Worm (Caenorhabditis elegans) whole organism, young adult: ENCODE measurements around the gene ten-1.

ENCODE experiments used
- B0035.1 ChIP-seq: sonication (generic microtip); optimal IDR thresholded peaks from 2 replicates; lab custom pipeline; 2016; ENCODE audit warnings: missing genetic modification characterization, mild to moderate bottlenecking, missing compliant biosample characterization, missing genotype, missing genetic modification reagents
- B0336.3 ChIP-seq: fragments of 200-800 bp; sonication (Bioruptor generic); IDR thresholded peaks from 2 replicates; pipeline ENCODE4 v1.3.6; 2022; ENCODE audit warnings: missing genetic modification characterization, missing compliant biosample characterization
- D2030.7 ChIP-seq: fragments of 200-800 bp; sonication (Bioruptor generic); IDR thresholded peaks from 2 replicates; pipeline ENCODE4 v1.3.6; 2022; ENCODE audit warnings: missing genetic modification reagents, missing genetic modification characterization, missing compliant biosample characterization
- F10E7.11 ChIP-seq: sonication (generic microtip); optimal IDR thresholded peaks from 2 replicates; lab custom pipeline; 2017; ENCODE audit warnings: mild to moderate bottlenecking, missing genetic modification characterization, moderate library complexity, missing compliant biosample characterization
- F37B4.10 ChIP-seq: fragments of 200-800 bp; sonication (Bioruptor generic); IDR thresholded peaks from 2 replicates; pipeline ENCODE4 v1.3.6; 2022; ENCODE audit warnings: missing genetic modification characterization, missing compliant biosample characterization
- F55B11.4 ChIP-seq: sonication (generic microtip); optimal IDR thresholded peaks from 2 replicates; lab custom pipeline; 2016; ENCODE audit warnings: missing compliant biosample characterization, missing genetic modification characterization, borderline replicate concordance; ENCODE audit not compliant: insufficient read depth
- Y53F4B.3 ChIP-seq: fragments of 200-800 bp; sonication (Bioruptor generic); IDR thresholded peaks from 2 replicates; pipeline ENCODE4 v1.3.6; 2022; ENCODE audit warnings: missing genetic modification reagents, missing genetic modification characterization, missing compliant biosample characterization
- Y79H2A.3 ChIP-seq: fragments of 200-800 bp; sonication (Bioruptor generic); conservative IDR thresholded peaks from 2 replicates; pipeline ENCODE4 v1.3.6; 2022; ENCODE audit warnings: missing genetic modification reagents, missing genetic modification characterization, missing compliant biosample characterization
- Y95B8A.8 ChIP-seq: fragments of 200-800 bp; sonication (Bioruptor generic); IDR thresholded peaks from 2 replicates; pipeline ENCODE4 v1.3.6; 2022; ENCODE audit warnings: missing genetic modification reagents, missing genetic modification characterization, missing compliant biosample characterization
- ama-1 ChIP-seq, 3 experiments: fragments of 150-350 bp in 1 of 3; sonication (generic microtip) in 2 of 3; optimal IDR thresholded peaks; 2 replicates each; lab custom pipeline; 2014 to 2018; ENCODE audit warnings: missing biosample characterization in 2 of 3, missing genetic modification characterization in 2 of 3, missing genetic modification reagents in 2 of 3
- atf-7 ChIP-seq: sonication (generic microtip); optimal IDR thresholded peaks from 2 replicates; lab custom pipeline; 2017; ENCODE audit warnings: mild to moderate bottlenecking, missing genetic modification characterization, missing compliant biosample characterization
- athp-1 ChIP-seq: sonication (generic microtip); optimal IDR thresholded peaks from 2 replicates; lab custom pipeline; 2017; ENCODE audit warnings: mild to moderate bottlenecking, missing genetic modification characterization, missing compliant biosample characterization
- attf-5 ChIP-seq: fragments of 200-800 bp; sonication (Bioruptor generic); optimal IDR thresholded peaks from 2 replicates; lab custom pipeline; 2018; ENCODE audit warnings: mild to moderate bottlenecking, missing genetic modification characterization, missing compliant biosample characterization
- attf-6 ChIP-seq: fragments of 200-800 bp; sonication (Bioruptor generic); IDR thresholded peaks from 2 replicates; pipeline ENCODE4 v1.3.6; 2022; ENCODE audit warnings: missing genetic modification reagents, missing genetic modification characterization, missing compliant biosample characterization
- bed-1 ChIP-seq: fragments of 200-800 bp; sonication (Bioruptor generic); IDR thresholded peaks from 2 replicates; pipeline ENCODE4 v1.3.6; 2022; ENCODE audit warnings: missing genetic modification reagents, missing genetic modification characterization, missing compliant biosample characterization
- ccch-3 ChIP-seq: fragments of 200-800 bp; sonication (Bioruptor generic); optimal IDR thresholded peaks from 2 replicates; lab custom pipeline; 2018; ENCODE audit warnings: mild to moderate bottlenecking, missing genetic modification characterization, missing compliant biosample characterization
- cebp-1 ChIP-seq, 2 experiments: fragments of 200-800 bp in 1 of 2; sonication (Bioruptor generic) in 1 of 2; sonication (generic microtip) in 1 of 2; IDR thresholded peaks in 1 of 2; optimal IDR thresholded peaks in 1 of 2; 2 replicates each; pipeline versions ENCODE4 v1.3.6 to Lab custom; 2017 to 2022; ENCODE audit warnings: missing compliant biosample characterization in 2 of 2, missing genetic modification characterization in 2 of 2, mild to moderate bottlenecking in 1 of 2, missing genetic modification reagents in 1 of 2, moderate library complexity in 1 of 2
- ceh-100 ChIP-seq: fragments of 200-800 bp; sonication (Bioruptor generic); IDR thresholded peaks from 2 replicates; pipeline ENCODE4 v1.3.6; 2022; ENCODE audit warnings: missing genetic modification reagents, missing genetic modification characterization, missing compliant biosample characterization
- ceh-91 ChIP-seq: fragments of 200-800 bp; sonication (Bioruptor generic); IDR thresholded peaks from 2 replicates; pipeline ENCODE4 v1.3.6; 2022; ENCODE audit warnings: missing genetic modification reagents, missing genetic modification characterization, missing compliant biosample characterization
- chd-7 ChIP-seq: sonication (generic microtip); optimal IDR thresholded peaks from 2 replicates; lab custom pipeline; 2016; ENCODE audit warnings: mild to moderate bottlenecking, missing genetic modification characterization, moderate library complexity, missing compliant biosample characterization
- die-1 ChIP-seq: sonication (generic microtip); optimal IDR thresholded peaks from 2 replicates; lab custom pipeline; 2016; ENCODE audit warnings: missing genotype, mild to moderate bottlenecking, missing genetic modification characterization, missing compliant biosample characterization
- dox-1 ChIP-seq: fragments of 200-800 bp; sonication (Bioruptor generic); IDR thresholded peaks from 2 replicates; pipeline ENCODE4 v1.3.6; 2022; ENCODE audit warnings: missing genetic modification reagents, missing genetic modification characterization, missing compliant biosample characterization
- dpff-1 ChIP-seq: sonication (generic microtip); optimal IDR thresholded peaks from 2 replicates; lab custom pipeline; 2017; ENCODE audit warnings: mild to moderate bottlenecking, missing genetic modification characterization, missing compliant biosample characterization
- dpl-1 ChIP-seq: fragments of 150-350 bp; optimal IDR thresholded peaks from 2 replicates; lab custom pipeline; 2014; ENCODE audit warnings: missing biosample characterization, missing genetic modification reagents, missing genetic modification characterization
- egl-18 ChIP-seq: fragments of 200-800 bp; sonication (Bioruptor generic); IDR thresholded peaks from 2 replicates; pipeline ENCODE4 v1.3.6; 2022; ENCODE audit warnings: missing genetic modification reagents, missing genetic modification characterization, missing compliant biosample characterization
- egl-44 ChIP-seq: fragments of 200-800 bp; sonication (Bioruptor generic); IDR thresholded peaks from 2 replicates; pipeline ENCODE4 v1.3.6; 2022; ENCODE audit warnings: missing genetic modification reagents, missing genetic modification characterization, missing compliant biosample characterization
- egrh-3 ChIP-seq: fragments of 200-800 bp; sonication (Bioruptor generic); IDR thresholded peaks from 2 replicates; pipeline ENCODE4 v1.3.6; 2022; ENCODE audit warnings: missing genetic modification reagents, missing genetic modification characterization, missing compliant biosample characterization
- ets-4 ChIP-seq: fragments of 200-800 bp; sonication (Bioruptor generic); optimal IDR thresholded peaks from 2 replicates; lab custom pipeline; 2018; ENCODE audit warnings: mild to moderate bottlenecking, missing genetic modification characterization, missing compliant biosample characterization
- fkh-3 ChIP-seq: sonication (generic microtip); optimal IDR thresholded peaks from 2 replicates; lab custom pipeline; 2016; ENCODE audit warnings: mild to moderate bottlenecking, missing genetic modification characterization, missing compliant biosample characterization
- him-1 ChIP-seq: sonication (generic microtip); optimal IDR thresholded peaks from 2 replicates; lab custom pipeline; 2016; ENCODE audit warnings: missing genotype, missing genetic modification reagents, missing genetic modification characterization, missing compliant biosample characterization
- hlh-12 ChIP-seq: sonication (generic microtip); optimal IDR thresholded peaks from 2 replicates; lab custom pipeline; 2016; ENCODE audit warnings: missing genetic modification characterization, missing compliant biosample characterization
- hmg-1.2 ChIP-seq: fragments of 200-800 bp; sonication (Bioruptor generic); IDR thresholded peaks from 2 replicates; pipeline ENCODE4 v1.3.6; 2022; ENCODE audit warnings: missing genetic modification reagents, missing genetic modification characterization, missing compliant biosample characterization
- hmg-20 ChIP-seq: fragments of 200-800 bp; sonication (Bioruptor generic); IDR thresholded peaks from 2 replicates; pipeline ENCODE4 v1.3.6; 2022; ENCODE audit warnings: missing genetic modification reagents, missing genetic modification characterization, missing compliant biosample characterization
- hsf-1 ChIP-seq: fragments of 200-800 bp; sonication (Bioruptor generic); IDR thresholded peaks from 2 replicates; pipeline ENCODE4 v1.3.6; 2022; ENCODE audit warnings: missing genetic modification reagents, missing genetic modification characterization, missing compliant biosample characterization
- lin-26 ChIP-seq: fragments of 200-800 bp; sonication (Bioruptor generic); IDR thresholded peaks from 2 replicates; pipeline ENCODE4 v1.3.6; 2022; ENCODE audit warnings: missing genetic modification reagents, missing genetic modification characterization, missing compliant biosample characterization
- lin-35 ChIP-seq, 3 experiments: fragments of 150-350 bp in 2 of 3; sonication (generic microtip) in 1 of 3; optimal IDR thresholded peaks; 2 replicates each; lab custom pipeline; 2014 to 2018; ENCODE audit warnings: missing biosample characterization in 3 of 3, missing genetic modification characterization in 3 of 3, missing genetic modification reagents in 3 of 3
- lin-54 ChIP-seq: fragments of 200-800 bp; sonication (Bioruptor generic); optimal IDR thresholded peaks from 2 replicates; lab custom pipeline; 2018; ENCODE audit warnings: mild to moderate bottlenecking, missing genetic modification characterization, missing compliant biosample characterization
- lir-1 ChIP-seq: fragments of 200-800 bp; sonication (Bioruptor generic); conservative IDR thresholded peaks from 2 replicates; pipeline ENCODE4 v1.3.6; 2022; ENCODE audit warnings: missing genetic modification reagents, missing genetic modification characterization, missing compliant biosample characterization
- lsl-1 ChIP-seq: fragments of 200-800 bp; sonication (Bioruptor generic); optimal IDR thresholded peaks from 2 replicates; lab custom pipeline; 2018; ENCODE audit warnings: mild to moderate bottlenecking, missing genetic modification characterization, moderate library complexity, missing compliant biosample characterization
- madf-6 ChIP-seq: fragments of 200-800 bp; sonication (Bioruptor generic); IDR thresholded peaks from 2 replicates; pipeline ENCODE4 v1.3.6; 2022; ENCODE audit warnings: missing genetic modification reagents, missing genetic modification characterization, missing compliant biosample characterization
- mes-4 ChIP-seq: sonication (generic microtip); optimal IDR thresholded peaks from 2 replicates; lab custom pipeline; 2016; ENCODE audit warnings: missing genotype, missing genetic modification characterization, missing compliant biosample characterization
- pha-4 ChIP-seq: fragments of 150-350 bp; sonication (generic microtip); optimal IDR thresholded peaks from 2 replicates; lab custom pipeline; 2014; ENCODE audit warnings: missing biosample characterization, missing genetic modification reagents, missing genetic modification characterization
- rcor-1 ChIP-seq: fragments of 200-800 bp; sonication (Bioruptor generic); IDR thresholded peaks from 2 replicates; pipeline ENCODE4 v1.3.6; 2022; ENCODE audit warnings: missing genetic modification reagents, missing genetic modification characterization, missing compliant biosample characterization
- snpc-3.4 ChIP-seq: sonication (generic microtip); optimal IDR thresholded peaks from 2 replicates; lab custom pipeline; 2017; ENCODE audit warnings: missing genetic modification characterization, mild to moderate bottlenecking, missing compliant biosample characterization, antibody characterized with exemption, moderate library complexity, missing genotype, missing genetic modification reagents
- snpc-4 ChIP-seq, 5 experiments: fragments of 150-350 bp in 1 of 5; sonication (generic microtip) in 4 of 5; optimal IDR thresholded peaks; 2 replicates each; lab custom pipeline; 2014 to 2018; ENCODE audit warnings: missing genetic modification characterization in 5 of 5, missing biosample characterization in 3 of 5, antibody characterized with exemption in 2 of 5, mild to moderate bottlenecking in 2 of 5, missing compliant biosample characterization in 2 of 5, missing genotype in 2 of 5, moderate library complexity in 2 of 5, missing genetic modification reagents in 1 of 5
- xnd-1 ChIP-seq: sonication (generic microtip); optimal IDR thresholded peaks from 2 replicates; lab custom pipeline; 2016; ENCODE audit warnings: missing genotype, missing genetic modification reagents, missing genetic modification characterization, missing compliant biosample characterization
- ztf-22 ChIP-seq: fragments of 200-800 bp; sonication (Bioruptor generic); optimal IDR thresholded peaks from 2 replicates; lab custom pipeline; 2018; ENCODE audit warnings: mild to moderate bottlenecking, missing genetic modification characterization, moderate library complexity, missing compliant biosample characterization
- ztf-26 ChIP-seq: sonication (generic microtip); optimal IDR thresholded peaks from 2 replicates; lab custom pipeline; 2017; ENCODE audit warnings: missing genetic modification characterization, missing compliant biosample characterization

The ten-1 gene

DNA sequence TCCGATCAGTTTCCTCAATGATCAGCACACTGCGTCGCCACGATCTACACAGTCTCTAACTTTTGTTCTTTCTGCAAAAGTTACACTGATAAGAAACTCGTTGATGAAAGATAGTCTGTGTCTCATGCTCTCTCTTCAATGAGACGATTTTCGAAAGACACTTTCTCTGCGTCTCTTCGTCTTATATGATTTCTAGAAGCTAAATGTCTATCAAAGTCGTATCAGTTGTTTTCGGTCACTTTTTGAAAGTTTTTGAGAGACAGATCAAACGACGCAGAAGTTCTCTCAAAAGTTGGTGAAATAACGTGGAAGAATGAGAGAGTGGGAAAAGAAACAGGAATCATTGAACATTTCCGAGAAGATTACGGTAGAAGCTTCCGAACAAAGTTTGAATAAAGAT is 74.4 kb downstream of the ten-1 start (continued):
- TF ChIP-seq lsl-1 (GFP tag; lab: Kevin White, UChicago) (no peak), egl-18 (no peak), lin-26 (GFP tag; lab: Robert Waterston, UW) (peak; percentile 41; the same call in 1 of the 2 replicates), snpc-4 (GFP tag; optimal IDR thresholded peaks at IDR 0.05; lab: Kevin White, UChicago) (no peak), snpc-4 (tag; optimal IDR thresholded peaks at IDR 0.05; lab: Kevin White, UChicago) (peak in 1 of 4 experiments; percentile 39), chd-7 (tag; lab: Kevin White, UChicago) (peak; percentile 52), hlh-12 (tag; lab: Kevin White, UChicago) (no peak), dox-1 (GFP tag; lab: Robert Waterston, UW) (peak; percentile 47; the same call in 1 of the 2 replicates), lin-54 (GFP tag; lab: Kevin White, UChicago) (peak; percentile 47), ets-4 (GFP tag; lab: Kevin White, UChicago) (peak; percentile 49), dpff-1 (tag; lab: Kevin White, UChicago) (no peak), ccch-3 (GFP tag; lab: Kevin White, UChicago) (no peak), D2030.7 (no peak), ceh-91 (no peak), B0336.3 (GFP tag; lab: Robert Waterston, UW) (peak; percentile 75), lir-1 (peak; percentile 25; the same call in 1 of the 2 replicates), Y79H2A.3 (GFP tag; lab: Robert Waterston, UW) (no peak), hsf-1 (no peak), ztf-22 (GFP tag; lab: Kevin White, UChicago) (peak; percentile 2), atf-7 (tag; lab: Kevin White, UChicago) (peak; percentile 77), F10E7.11 (tag; lab: Kevin White, UChicago) (no peak), bed-1 (GFP tag; lab: Robert Waterston, UW) (no peak), B0035.1 (no peak), athp-1 (tag; lab: Kevin White, UChicago) (no peak), him-1 (peak; percentile 28), ama-1 (optimal IDR thresholded peaks at IDR 0.05; lab: Kevin White, UChicago) (no peak), ama-1 (GFP tag; optimal IDR thresholded peaks at IDR 0.05; lab: Kevin White, UChicago) (peak in 1 of 2 experiments; percentile 51), attf-5 (GFP tag; lab: Kevin White, UChicago) (peak; percentile 42), snpc-3.4 (tag; lab: Kevin White, UChicago) (no peak), Y95B8A.8 (GFP tag; lab: Robert Waterston, UW) (no peak), ztf-26 (peak; percentile 31), dpl-1 (GFP tag; lab: Kevin White, UChicago) (no peak), die-1 (peak; percentile 8), lin-35 (GFP tag; optimal IDR thresholded peaks at IDR 0.05; lab: Kevin White, UChicago) (no peak), egl-44 (GFP tag; lab: Robert Waterston, UW) (no peak), ceh-100 (GFP tag; lab: Robert Waterston, UW) (no peak), egrh-3 (GFP tag; lab: Robert Waterston, UW) (no peak), cebp-1 (GFP tag; IDR thresholded peaks at IDR 0.05; lab: Robert Waterston, UW) (no peak), cebp-1 (tag; optimal IDR thresholded peaks at IDR 0.05; lab: Kevin White, UChicago) (peak; percentile 74), attf-6 (GFP tag; lab: Robert Waterston, UW) (no peak), xnd-1 (tag; lab: Kevin White, UChicago) (no peak), F37B4.10 (GFP tag; lab: Robert Waterston, UW) (no peak), Y53F4B.3 (GFP tag; lab: Robert Waterston, UW) (no peak), hmg-1.2 (GFP tag; lab: Robert Waterston, UW) (peak; percentile 73), F55B11.4 (tag; lab: Kevin White, UChicago) (no peak), rcor-1 (no peak), hmg-20 (GFP tag; lab: Robert Waterston, UW) (no peak), madf-6 (GFP tag; lab: Robert Waterston, UW) (peak; percentile 31; the same call in 1 of the 2 replicates), pha-4 (tag; lab: Kevin White, UChicago) (peak; percentile 20), fkh-3 (no peak), mes-4 (tag; lab: Kevin White, UChicago) (no peak)
